Worm (Caenorhabditis elegans): ENCODE data around the gene igdb-1.
"Not testable (repeated sequence)": the region's sequence is repeated elsewhere in the genome, so short reads cannot be mapped to it uniquely, and the experiment has no call there.

The igdb-1 gene

DNA sequence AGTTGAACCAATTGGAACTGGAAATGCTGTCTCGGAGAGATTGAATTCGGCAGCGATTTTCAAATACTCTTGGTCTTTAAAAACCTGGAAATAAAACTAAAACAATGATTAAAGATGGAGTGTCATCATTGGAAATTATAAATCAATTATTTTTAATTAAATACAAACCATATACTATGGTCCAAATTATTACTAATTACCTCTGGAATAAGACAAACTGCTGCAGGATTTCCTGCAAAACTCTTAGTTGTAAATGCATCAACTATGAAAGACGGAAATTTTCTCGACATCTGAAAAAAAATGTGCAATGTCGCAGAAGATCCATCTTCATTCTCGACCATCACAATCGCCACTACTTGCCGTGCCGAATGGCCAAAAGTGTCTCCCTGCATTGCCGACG is at the start of gene igdb-1:
TSS of gene igdb-1 (plus strand) at position 301 of the 400 bp plus-strand sequence.
- TF ChIP-seq unc-55 (GFP tag; optimal IDR thresholded peaks at IDR 0.05); gmeb-2 (tag; optimal IDR thresholded peaks at IDR 0.05); tbx-2 (tag; optimal IDR thresholded peaks at IDR 0.05): not testable (repeated sequence)

DNA sequence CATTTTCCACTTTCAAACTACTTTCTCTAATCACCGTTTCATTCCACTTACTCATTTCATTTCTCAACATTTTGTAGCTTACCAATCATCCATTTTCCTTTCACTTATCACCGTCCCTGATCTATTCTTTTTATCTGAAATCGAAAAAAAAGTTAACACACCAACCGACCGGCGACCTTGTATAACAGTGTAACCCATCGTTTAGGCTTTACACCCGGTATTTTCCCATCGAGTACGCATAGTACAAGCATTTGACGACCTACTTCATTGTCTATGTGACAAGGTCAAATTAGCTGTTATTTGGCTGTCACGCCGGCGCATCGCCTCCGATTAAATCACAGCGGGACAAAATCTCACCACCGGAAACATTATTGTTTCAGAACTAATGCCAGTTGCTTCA is 49.3 kb upstream of the igdb-1 start:
- no peak for TF ChIP-seq fkh-6 (tag; optimal IDR thresholded peaks at IDR 0.05)
- no peak for TF ChIP-seq zip-5 (tag; optimal IDR thresholded peaks at IDR 0.05)

DNA sequence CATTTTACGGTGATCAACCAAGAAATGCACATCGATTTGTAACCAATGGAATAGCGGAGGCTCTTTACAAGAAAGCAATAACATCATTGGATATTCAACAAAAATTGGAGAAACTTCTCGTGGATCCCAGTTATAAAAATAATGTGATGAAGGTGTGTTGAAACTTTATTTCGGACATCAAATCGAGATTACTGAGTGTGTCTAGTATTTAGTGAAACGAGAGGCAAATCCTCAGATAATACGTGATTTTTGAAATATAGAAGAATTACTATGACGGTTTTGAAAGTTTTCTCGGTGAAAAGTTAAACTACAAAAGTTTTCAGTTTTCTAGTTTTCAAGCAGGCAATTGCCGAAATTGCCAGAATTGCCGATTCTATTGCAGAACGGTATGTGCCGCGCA is 47.1 kb upstream of the igdb-1 start:
- no peak for TF ChIP-seq syd-9 (tag; optimal IDR thresholded peaks at IDR 0.05)
- TF ChIP-seq nfya-1 (tag; optimal IDR thresholded peaks at IDR 0.05) = no peak
- TF ChIP-seq pha-2 (tag; optimal IDR thresholded peaks at IDR 0.05) = no peak
- no peak for TF ChIP-seq ref-2 (tag; optimal IDR thresholded peaks at IDR 0.05)
- TF ChIP-seq Y22D7AL.16 (tag; optimal IDR thresholded peaks at IDR 0.05) = no peak
- TF ChIP-seq dmd-4 (tag; optimal IDR thresholded peaks at IDR 0.05; ENCODE audit: borderline replicate concordance) = no peak
- TF ChIP-seq C38D4.7 (GFP tag; optimal IDR thresholded peaks at IDR 0.05) = no peak
- no peak for TF ChIP-seq eyg-1 (tag; optimal IDR thresholded peaks at IDR 0.05)
- no peak for TF ChIP-seq pha-4 (tag; optimal IDR thresholded peaks at IDR 0.05)
- TF ChIP-seq sdc-2 (tag; optimal IDR thresholded peaks at IDR 0.05) = no peak
- no peak for TF ChIP-seq pat-9 (tag; optimal IDR thresholded peaks at IDR 0.05)
- TF ChIP-seq pag-3 (tag; optimal IDR thresholded peaks at IDR 0.05; ENCODE audit: borderline replicate concordance) = no peak

DNA sequence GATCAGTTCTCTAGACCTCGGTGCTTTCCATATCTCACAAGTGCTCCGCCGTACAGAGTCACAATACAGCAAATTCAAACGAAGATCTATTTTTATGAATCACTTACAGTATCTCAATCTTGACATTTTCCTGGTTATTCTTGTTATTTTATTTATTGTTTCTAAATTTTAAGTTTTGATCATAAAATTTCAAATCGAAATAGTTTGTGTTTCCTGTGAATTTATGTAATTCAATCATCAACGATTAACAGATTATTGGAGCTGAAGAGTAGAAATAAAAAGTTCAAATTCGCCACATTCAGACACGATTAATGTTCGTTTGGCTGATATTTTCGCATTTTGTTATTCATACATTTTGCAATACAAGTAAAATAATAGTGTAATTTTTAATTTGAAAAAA is 46.5 kb upstream of the igdb-1 start, which contains the start of gene clec-184:
TSS of gene clec-184 (plus strand) at position 301 of the 400 bp plus-strand sequence.
- TF ChIP-seq T23F11.4 (GFP tag; optimal IDR thresholded peaks at IDR 0.05) = no peak
- no peak for TF ChIP-seq sdc-2 (tag; optimal IDR thresholded peaks at IDR 0.05)
- no peak for TF ChIP-seq ttx-3 (tag; optimal IDR thresholded peaks at IDR 0.05)
- no peak for TF ChIP-seq ceh-31 (tag; optimal IDR thresholded peaks at IDR 0.05)
- TF ChIP-seq ahr-1 (tag; optimal IDR thresholded peaks at IDR 0.05) = no peak
- TF ChIP-seq C08G9.2 (tag; optimal IDR thresholded peaks at IDR 0.05) = no peak
- no peak for TF ChIP-seq tbx-7 (tag; optimal IDR thresholded peaks at IDR 0.05)
- no peak for TF ChIP-seq syd-9 (tag; optimal IDR thresholded peaks at IDR 0.05)
- TF ChIP-seq ztf-16 (tag; optimal IDR thresholded peaks at IDR 0.05) = no peak
- no peak for TF ChIP-seq sox-2 (GFP tag; IDR thresholded peaks at IDR 0.05)
- TF ChIP-seq unc-42 (tag; optimal IDR thresholded peaks at IDR 0.05) = no peak

DNA sequence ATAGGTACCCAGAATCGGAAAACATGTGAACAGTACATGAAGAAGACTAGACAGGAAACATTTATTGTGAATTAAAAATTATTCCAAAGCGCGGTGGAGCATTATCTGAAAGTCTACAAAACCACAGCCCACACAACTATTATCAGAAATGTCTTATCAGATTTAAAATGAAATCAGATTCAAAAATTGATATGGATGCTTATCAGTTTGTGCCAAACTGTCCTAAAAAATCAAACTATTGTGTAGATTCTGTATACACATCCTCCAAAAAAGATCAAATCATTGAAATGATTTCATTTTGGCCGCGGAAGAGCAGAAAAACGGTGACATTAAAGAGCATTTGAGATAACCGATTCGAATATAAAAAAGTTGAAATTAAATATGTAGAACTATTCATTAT is 43.4 kb upstream of the igdb-1 start, which contains the start of gene irg-4:
TSS of gene irg-4 (plus strand) at position 392 of the 400 bp plus-strand sequence.
- TF ChIP-seq elt-2 (tag; optimal IDR thresholded peaks at IDR 0.05) (peak; percentile 77), ceh-45 (GFP tag; IDR thresholded peaks at IDR 0.05) (no peak)

DNA sequence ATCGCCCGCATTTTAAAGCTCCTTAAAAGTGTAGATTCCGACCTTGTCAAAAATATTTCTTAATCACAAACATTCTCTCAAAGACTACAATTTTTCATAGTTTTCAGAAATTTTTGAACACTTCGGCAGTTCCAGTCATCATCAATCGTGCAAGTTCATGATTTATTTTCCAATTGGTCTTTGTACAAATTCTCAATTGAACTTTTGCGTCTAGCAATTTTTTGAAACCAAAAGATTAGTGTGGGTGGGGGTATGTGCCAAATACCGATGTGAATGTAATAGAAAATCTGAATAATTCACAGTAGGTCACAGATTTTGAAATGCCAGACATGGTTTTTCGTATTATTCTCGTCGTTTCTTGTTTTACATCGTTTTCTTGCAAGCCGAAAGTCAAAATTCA is 40.5 kb upstream of the igdb-1 start, which contains the start of gene clec-185:
TSS of gene clec-185 (plus strand) at position 301 of the 400 bp plus-strand sequence.
- TF ChIP-seq nhr-232 (tag; optimal IDR thresholded peaks at IDR 0.05) = no peak
- TF ChIP-seq ceh-14 (tag; optimal IDR thresholded peaks at IDR 0.05) = no peak
- TF ChIP-seq dve-1 (tag; optimal IDR thresholded peaks at IDR 0.05) = no peak
- TF ChIP-seq ceh-2 (tag; optimal IDR thresholded peaks at IDR 0.05) = no peak
- TF ChIP-seq ets-4 (tag; optimal IDR thresholded peaks at IDR 0.05) = no peak
- no peak for TF ChIP-seq K02D7.2 (tag; optimal IDR thresholded peaks at IDR 0.05)

Data from whole organism, late embryonic.